Fruit fly (Drosophila melanogaster) whole organism, wandering third instar larva: ENCODE data around the gene Chsy.
A peak's percentile ranks its signal among the peaks of the same experiment; 100 is the strongest.

Experiments
- Abd-B ChIP-seq: fragments of >200 bp; optimal IDR thresholded peaks from 2 replicates; lab custom pipeline; 2017; ENCODE audit warnings: missing biosample characterization, missing genetic modification characterization
- CG32264 ChIP-seq: fragments of 200-800 bp; sonication (Bioruptor generic); optimal IDR thresholded peaks from 2 replicates; lab custom pipeline; 2016; ENCODE audit warnings: missing biosample characterization, missing genetic modification characterization
- CG9705 ChIP-seq: fragments of 200-800 bp; sonication (Bioruptor generic); optimal IDR thresholded peaks from 2 replicates; lab custom pipeline; 2018; ENCODE audit warnings: missing biosample characterization, mild to moderate bottlenecking, missing genetic modification characterization
- CrebA ChIP-seq: fragments of 200-800 bp; sonication (Bioruptor generic); optimal IDR thresholded peaks from 2 replicates; lab custom pipeline; 2016; ENCODE audit warnings: missing biosample characterization, mild to moderate bottlenecking, missing genetic modification characterization, borderline replicate concordance
- Dfd ChIP-seq: fragments of >200 bp; optimal IDR thresholded peaks from 2 replicates; lab custom pipeline; 2017; ENCODE audit warnings: missing biosample characterization, missing genetic modification characterization
- Dif ChIP-seq: fragments of 200-275, 200-300 bp; sonication (Bioruptor generic); optimal IDR thresholded peaks from 2 replicates; lab custom pipeline; 2018; ENCODE audit warnings: missing biosample characterization, missing genetic modification characterization; ENCODE audit not compliant: partially characterized antibody
- GATAd ChIP-seq: sonication (Bioruptor generic); optimal IDR thresholded peaks from 2 replicates; lab custom pipeline; 2016; ENCODE audit warnings: missing biosample characterization, missing genetic modification characterization
- HLH106 ChIP-seq: fragments of 200-800 bp; optimal IDR thresholded peaks from 3 replicates; lab custom pipeline; 2019; ENCODE audit warnings: missing biosample characterization, mild to moderate bottlenecking, missing genetic modification characterization, moderate library complexity
- Hnf4 ChIP-seq: fragments of 200-800 bp; sonication (Bioruptor generic); optimal IDR thresholded peaks from 2 replicates; lab custom pipeline; 2016; ENCODE audit warnings: missing biosample characterization, mild to moderate bottlenecking, missing genetic modification characterization
- Hr78 ChIP-seq: fragments of >200 bp; optimal IDR thresholded peaks from 2 replicates; lab custom pipeline; 2017; ENCODE audit warnings: missing biosample characterization, missing genetic modification characterization
- Hr83 ChIP-seq: fragments of 200-300 bp; sonication (Bioruptor generic); optimal IDR thresholded peaks from 2 replicates; lab custom pipeline; 2016; ENCODE audit warnings: missing biosample characterization, mild to moderate bottlenecking, missing genetic modification characterization, moderate library complexity; ENCODE audit not compliant: poor library complexity, severe bottlenecking
- Jra ChIP-seq: sonication (Bioruptor generic); optimal IDR thresholded peaks from 2 replicates; lab custom pipeline; 2016; ENCODE audit warnings: missing biosample characterization, missing genetic modification characterization
- Mio ChIP-seq: sonication (Bioruptor generic); optimal IDR thresholded peaks from 2 replicates; lab custom pipeline; 2016; ENCODE audit warnings: missing biosample characterization, missing genetic modification characterization
- Myc ChIP-seq: fragments of >200 bp; optimal IDR thresholded peaks from 2 replicates; lab custom pipeline; 2017
- N ChIP-seq: fragments of >200 bp; optimal IDR thresholded peaks from 2 replicates; lab custom pipeline; 2018; ENCODE audit warnings: missing biosample characterization, missing external identifiers, missing genetic modification characterization
- OdsH ChIP-seq: fragments of 200-800 bp; sonication (Bioruptor generic); optimal IDR thresholded peaks from 2 replicates; lab custom pipeline; 2016; ENCODE audit warnings: missing biosample characterization, mild to moderate bottlenecking, missing genetic modification characterization
- Rel ChIP-seq, 2 experiments: fragments of 200-800 bp; sonication (Bioruptor generic) in 1 of 2; optimal IDR thresholded peaks; 2 replicates in 1 of 2; 3 replicates in 1 of 2; lab custom pipeline; 2016 to 2019; ENCODE audit warnings: mild to moderate bottlenecking in 2 of 2, missing biosample characterization in 2 of 2, missing genetic modification characterization in 2 of 2, moderate library complexity in 1 of 2
- Sp1 ChIP-seq: fragments of 200-800 bp; sonication (Bioruptor generic); optimal IDR thresholded peaks from 3 replicates; lab custom pipeline; 2019; ENCODE audit warnings: missing biosample characterization, mild to moderate bottlenecking, missing genetic modification characterization, moderate library complexity
- Vsx2 ChIP-seq: fragments of 200-300, 225-300 bp; sonication (Bioruptor generic); optimal IDR thresholded peaks from 2 replicates; lab custom pipeline; 2018; ENCODE audit warnings: missing biosample characterization, missing genetic modification characterization; ENCODE audit not compliant: partially characterized antibody
- br ChIP-seq: fragments of 200-800 bp; sonication (Bioruptor generic); optimal IDR thresholded peaks from 2 replicates; lab custom pipeline; 2016; ENCODE audit warnings: missing biosample characterization, missing genetic modification characterization
- brk ChIP-seq: fragments of 200-800 bp; sonication (Bioruptor generic); optimal IDR thresholded peaks from 2 replicates; lab custom pipeline; 2016; ENCODE audit warnings: missing biosample characterization, mild to moderate bottlenecking, missing genetic modification characterization
- dl ChIP-seq, 2 experiments: fragments of 175-275, 200-275 bp in 1 of 2; fragments of 200-275 bp in 1 of 2; sonication (Bioruptor generic); optimal IDR thresholded peaks; lab custom pipeline; 2018; ENCODE audit warnings: mild to moderate bottlenecking in 2 of 2, missing biosample characterization in 2 of 2, missing genetic modification characterization in 2 of 2, moderate library complexity in 2 of 2; ENCODE audit not compliant: partially characterized antibody in 2 of 2, insufficient read depth in 1 of 2
- dmrt93B ChIP-seq: fragments of 200-800 bp; sonication (Bioruptor generic); optimal IDR thresholded peaks from 2 replicates; lab custom pipeline; 2018; ENCODE audit warnings: missing biosample characterization, mild to moderate bottlenecking, missing genetic modification characterization
- dsf ChIP-seq: sonication (Bioruptor generic); optimal IDR thresholded peaks from 2 replicates; lab custom pipeline; 2016; ENCODE audit warnings: missing biosample characterization, missing genetic modification characterization, borderline replicate concordance
- ey ChIP-seq: fragments of 200-800 bp; sonication (Bioruptor generic); optimal IDR thresholded peaks from 2 replicates; lab custom pipeline; 2016; ENCODE audit warnings: missing biosample characterization, missing genetic modification characterization
- foxo ChIP-seq, 2 experiments: fragments of 200-800 bp; sonication (Bioruptor generic); optimal IDR thresholded peaks; 2 replicates in 1 of 2; 3 replicates in 1 of 2; lab custom pipeline; 2016 to 2017; ENCODE audit warnings: missing biosample characterization in 2 of 2, missing genetic modification characterization in 2 of 2
- fru ChIP-seq: fragments of 200-800 bp; sonication (Bioruptor generic); optimal IDR thresholded peaks from 3 replicates; lab custom pipeline; 2016; ENCODE audit warnings: missing biosample characterization, mild to moderate bottlenecking, missing genetic modification characterization
- h ChIP-seq: fragments of 200-800 bp; sonication (Bioruptor generic); optimal IDR thresholded peaks from 3 replicates; lab custom pipeline; 2016; ENCODE audit warnings: missing biosample characterization, mild to moderate bottlenecking, missing genetic modification characterization
- jim ChIP-seq: fragments of 175-275, 200-325 bp; sonication (Bioruptor generic); optimal IDR thresholded peaks from 2 replicates; lab custom pipeline; 2016; ENCODE audit warnings: missing biosample characterization, mild to moderate bottlenecking, missing genetic modification characterization
- lola ChIP-seq: fragments of >200 bp; optimal IDR thresholded peaks from 2 replicates; lab custom pipeline; 2017; ENCODE audit warnings: missing biosample characterization, missing genetic modification characterization
- pan ChIP-seq: fragments of >200 bp; optimal IDR thresholded peaks from 2 replicates; lab custom pipeline; 2017
- psq ChIP-seq: fragments of 200-800 bp; sonication (Bioruptor generic); optimal IDR thresholded peaks from 3 replicates; lab custom pipeline; 2017; ENCODE audit warnings: missing biosample characterization, mild to moderate bottlenecking, missing genetic modification characterization, moderate library complexity
- rgr ChIP-seq: fragments of 200-800 bp; sonication (Bioruptor generic); optimal IDR thresholded peaks from 3 replicates; lab custom pipeline; 2016; ENCODE audit warnings: missing biosample characterization, mild to moderate bottlenecking, missing genetic modification characterization
- sage ChIP-seq: fragments of 200-800 bp; sonication (Bioruptor generic); optimal IDR thresholded peaks from 2 replicates; lab custom pipeline; 2016; ENCODE audit warnings: missing biosample characterization, mild to moderate bottlenecking, missing genetic modification characterization
- sv ChIP-seq: fragments of 200-800 bp; sonication (Bioruptor generic); optimal IDR thresholded peaks from 3 replicates; lab custom pipeline; 2016; ENCODE audit warnings: missing biosample characterization, missing genetic modification characterization
- tai ChIP-seq: sonication (Bioruptor generic); optimal IDR thresholded peaks from 2 replicates; lab custom pipeline; 2016; ENCODE audit warnings: missing biosample characterization, missing genetic modification characterization
- usp ChIP-seq: fragments of >200 bp; optimal IDR thresholded peaks from 2 replicates; lab custom pipeline; 2017; ENCODE audit warnings: missing biosample characterization, missing genetic modification characterization
- woc ChIP-seq: sonication (Bioruptor generic); optimal IDR thresholded peaks from 2 replicates; lab custom pipeline; 2016; ENCODE audit warnings: missing biosample characterization, mild to moderate bottlenecking, missing genetic modification characterization

Chsy gene

DNA sequence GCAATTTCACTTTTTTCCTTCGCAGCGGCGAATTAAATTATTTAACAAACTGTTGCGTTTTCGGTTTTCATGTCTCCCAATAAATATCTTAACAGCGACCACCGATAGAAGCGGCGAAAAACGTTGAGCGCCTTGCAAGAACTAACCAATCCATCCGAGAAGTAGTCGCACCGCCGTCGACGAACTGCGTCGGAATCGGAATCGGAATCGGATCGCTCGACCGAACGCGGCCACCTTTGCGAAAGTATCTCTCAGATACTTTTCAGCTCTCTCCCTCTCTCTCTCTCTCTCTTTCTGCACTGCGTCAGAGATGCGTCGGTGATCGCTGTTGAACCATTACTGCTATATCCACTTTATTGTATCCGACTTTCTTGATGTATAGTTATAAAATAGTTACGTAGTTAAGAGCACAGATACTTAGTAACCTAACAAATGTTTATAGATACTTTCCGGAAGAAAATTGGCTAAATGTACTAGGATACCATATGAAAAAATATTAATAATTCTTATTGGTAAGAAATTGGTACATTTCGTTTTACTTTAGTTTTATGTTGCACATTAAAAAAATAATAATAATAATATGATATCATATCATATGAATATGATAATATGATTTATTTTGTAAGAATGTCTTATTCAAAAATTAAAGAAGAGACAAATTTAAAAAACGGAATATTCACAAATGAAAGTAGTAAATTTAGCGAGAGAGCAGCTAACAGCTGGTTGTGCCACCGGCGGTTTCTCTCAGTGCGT is at the start of gene Chsy:
TSS of gene Chsy (minus strand) at position 58 of the 753 bp plus-strand sequence.
- TF ChIP-seq Hr83 (GFP tag; lab: Kevin White, UChicago) (peak; percentile 5), Dif (GFP tag; lab: Kevin White, UChicago) (peak; percentile 81), Sp1 (GFP tag; lab: Kevin White, UChicago) (peak; percentile 44), Rel (GFP tag; optimal IDR thresholded peaks at IDR 0.05; lab: Kevin White, UChicago) (no peak), Rel (tag; optimal IDR thresholded peaks at IDR 0.05; lab: Kevin White, UChicago) (no peak), Hr78 (no peak), N (GFP tag; lab: Kevin White, UChicago) (no peak), dmrt93B (GFP tag; lab: Kevin White, UChicago) (no peak), usp (GFP tag; lab: Kevin White, UChicago) (no peak), HLH106 (tag; lab: Kevin White, UChicago) (peak; percentile 40), psq (GFP tag; lab: Kevin White, UChicago) (peak; percentile 15), OdsH (GFP tag; lab: Kevin White, UChicago) (peak; percentile 14), Myc (peak; percentile 60), CG32264 (GFP tag; lab: Kevin White, UChicago) (no peak), dl (GFP tag; optimal IDR thresholded peaks at IDR 0.05; lab: Kevin White, UChicago; ENCODE audit: insufficient read depth in 1 of 2, partially characterized antibody in 2 of 2) (peak; percentile 40 to 90), ey (no peak), lola (GFP tag; lab: Kevin White, UChicago) (no peak), woc (GFP tag; lab: Kevin White, UChicago) (peak; percentile 31), tai (no peak), rgr (GFP tag; lab: Kevin White, UChicago) (no peak), GATAd (GFP tag; lab: Kevin White, UChicago) (no peak), br (GFP tag; lab: Kevin White, UChicago) (peak; percentile 20), jim (GFP tag; lab: Kevin White, UChicago) (no peak)

dm6 chrX:15642056-15642455 is 48.7 kb upstream of the Chsy start:
- TF ChIP-seq br (GFP tag; lab: Kevin White, UChicago) (peak; percentile 21), Hr78 (no peak), GATAd (GFP tag; lab: Kevin White, UChicago) (no peak), rgr (GFP tag; lab: Kevin White, UChicago) (peak; percentile 42), h (GFP tag; lab: Kevin White, UChicago) (peak; percentile 60), Rel (GFP tag; optimal IDR thresholded peaks at IDR 0.05; lab: Kevin White, UChicago) (no peak), Rel (tag; optimal IDR thresholded peaks at IDR 0.05; lab: Kevin White, UChicago) (no peak), fru (GFP tag; lab: Kevin White, UChicago) (peak; percentile 64), brk (GFP tag; lab: Kevin White, UChicago) (no peak), woc (GFP tag; lab: Kevin White, UChicago) (peak; percentile 65), Hnf4 (GFP tag; lab: Kevin White, UChicago) (peak; percentile 22), Hr83 (GFP tag; lab: Kevin White, UChicago) (no peak), jim (GFP tag; lab: Kevin White, UChicago) (no peak), sv (no peak), dl (GFP tag; optimal IDR thresholded peaks at IDR 0.05; lab: Kevin White, UChicago; ENCODE audit: insufficient read depth in 1 of 2, partially characterized antibody in 2 of 2) (no peak), Dfd (GFP tag; lab: Kevin White, UChicago) (no peak), Vsx2 (GFP tag; lab: Kevin White, UChicago) (no peak), tai (no peak), lola (GFP tag; lab: Kevin White, UChicago) (no peak), HLH106 (tag; lab: Kevin White, UChicago) (peak; percentile 80), Jra (GFP tag; lab: Kevin White, UChicago) (no peak), psq (GFP tag; lab: Kevin White, UChicago) (peak; percentile 43), ey (peak; percentile 48), Myc (no peak), N (GFP tag; lab: Kevin White, UChicago) (no peak), Sp1 (GFP tag; lab: Kevin White, UChicago) (peak; percentile 78), CG9705 (GFP tag; lab: Kevin White, UChicago) (no peak), sage (GFP tag; lab: Kevin White, UChicago) (no peak), dsf (GFP tag; lab: Kevin White, UChicago) (no peak), Abd-B (no peak), CG32264 (GFP tag; lab: Kevin White, UChicago) (no peak), Dif (GFP tag; lab: Kevin White, UChicago) (no peak), OdsH (GFP tag; lab: Kevin White, UChicago) (peak; percentile 62), dmrt93B (GFP tag; lab: Kevin White, UChicago) (peak; percentile 47), foxo (GFP tag; optimal IDR thresholded peaks at IDR 0.05; lab: Kevin White, UChicago) (peak in 1 of 2 experiments; percentile 67), pan (lab: Kevin White, UChicago) (no peak), usp (GFP tag; lab: Kevin White, UChicago) (no peak), CrebA (GFP tag; lab: Kevin White, UChicago) (no peak), Mio (GFP tag; lab: Kevin White, UChicago) (no peak)
